Worm (Caenorhabditis elegans) whole organism, L1 larva: ENCODE results near the gene E02H1.6.
A peak's percentile ranks its signal among the peaks of the same experiment; 100 is the strongest.

Experiments
- C04F5.9 ChIP-seq: sonication (generic microtip); optimal IDR thresholded peaks from 2 replicates; lab custom pipeline; 2016; ENCODE audit warnings: missing genetic modification characterization, missing compliant biosample characterization
- C16A3.4 ChIP-seq: fragments of 150-350 bp; optimal IDR thresholded peaks from 2 replicates; lab custom pipeline; 2014; ENCODE audit warnings: missing biosample characterization, missing genetic modification characterization
- Y116A8C.19 ChIP-seq: sonication (generic microtip); optimal IDR thresholded peaks from 2 replicates; lab custom pipeline; 2016; ENCODE audit warnings: missing compliant biosample characterization, missing genetic modification characterization, borderline replicate concordance
- blmp-1 ChIP-seq: fragments of 150-350 bp; optimal IDR thresholded peaks from 2 replicates; lab custom pipeline; 2014; ENCODE audit warnings: missing biosample characterization, missing genetic modification characterization
- ceh-63 ChIP-seq: fragments of 200-800 bp; sonication (Bioruptor generic); optimal IDR thresholded peaks from 2 replicates; lab custom pipeline; 2018; ENCODE audit warnings: mild to moderate bottlenecking, missing genetic modification characterization, missing compliant biosample characterization
- ceh-8 ChIP-seq: fragments of 200-800 bp; sonication (Bioruptor generic); optimal IDR thresholded peaks from 2 replicates; lab custom pipeline; 2018; ENCODE audit warnings: mild to moderate bottlenecking, missing genetic modification characterization, moderate library complexity, missing compliant biosample characterization
- ceh-82 ChIP-seq, 3 experiments: fragments of 150-350 bp in 1 of 3; sonication (generic microtip) in 2 of 3; optimal IDR thresholded peaks; 2 replicates each; lab custom pipeline; 2014 to 2017; ENCODE audit warnings: missing biosample characterization in 3 of 3, missing genetic modification characterization in 3 of 3
- ceh-88 ChIP-seq: fragments of 200-800 bp; sonication (Bioruptor generic); IDR thresholded peaks from 2 replicates; pipeline ENCODE4 v1.3.6; 2022; ENCODE audit warnings: missing genetic modification characterization, missing compliant biosample characterization
- dpl-1 ChIP-seq, 3 experiments: fragments of 150-350 bp in 2 of 3; sonication (generic microtip) in 1 of 3; optimal IDR thresholded peaks; 2 replicates each; lab custom pipeline; 2014 to 2017; ENCODE audit warnings: missing biosample characterization in 3 of 3, missing genetic modification characterization in 3 of 3, missing genetic modification reagents in 3 of 3
- dsc-1 ChIP-seq: sonication (generic microtip); optimal IDR thresholded peaks from 2 replicates; lab custom pipeline; 2016; ENCODE audit warnings: mild to moderate bottlenecking, missing genetic modification characterization, missing compliant biosample characterization
- efl-1 ChIP-seq, 4 experiments: fragments of 150-350 bp; optimal IDR thresholded peaks in 3 of 4; peaks in 1 of 4; 1 replicate in 1 of 4; 2 replicates in 3 of 4; lab custom pipeline; 2014; ENCODE audit warnings: missing biosample characterization in 2 of 4, missing genetic modification characterization in 2 of 4, missing genetic modification reagents in 2 of 4
- efl-3 ChIP-seq: fragments of 200-800 bp; sonication (Bioruptor generic); optimal IDR thresholded peaks from 2 replicates; lab custom pipeline; 2018; ENCODE audit warnings: mild to moderate bottlenecking, missing genetic modification characterization, missing compliant biosample characterization
- elt-3 ChIP-seq, 6 experiments: fragments of 150-350 bp in 1 of 6; sonication (generic microtip); optimal IDR thresholded peaks; 2 replicates each; lab custom pipeline; 2017 to 2018; ENCODE audit warnings: missing biosample characterization in 6 of 6, missing genetic modification characterization in 6 of 6, inconsistent platforms in 1 of 6
- ets-5 ChIP-seq: fragments of 200-800 bp; sonication (Bioruptor generic); IDR thresholded peaks from 2 replicates; pipeline ENCODE4 v1.3.6; 2022; ENCODE audit warnings: missing genetic modification characterization, missing compliant biosample characterization
- fkh-10 ChIP-seq: sonication (generic microtip); optimal IDR thresholded peaks from 2 replicates; lab custom pipeline; 2017; ENCODE audit warnings: missing biosample characterization, missing genetic modification reagents, missing genetic modification characterization
- grh-1 ChIP-seq: fragments of 200-800 bp; sonication (Bioruptor generic); IDR thresholded peaks from 2 replicates; pipeline ENCODE4 v1.3.6; 2022; ENCODE audit warnings: missing genetic modification reagents, missing genetic modification characterization, missing compliant biosample characterization
- hlh-17 ChIP-seq: fragments of 200-800 bp; sonication (Bioruptor generic); optimal IDR thresholded peaks from 2 replicates; lab custom pipeline; 2018; ENCODE audit warnings: missing genetic modification characterization, mild to moderate bottlenecking, missing compliant biosample characterization, moderate library complexity, borderline replicate concordance
- irx-1 ChIP-seq: sonication (generic microtip); optimal IDR thresholded peaks from 2 replicates; lab custom pipeline; 2016; ENCODE audit warnings: missing genetic modification characterization, missing compliant biosample characterization
- isw-1 ChIP-seq: fragments of 200-800 bp; sonication (Bioruptor generic); IDR thresholded peaks from 2 replicates; pipeline ENCODE4 v1.3.6; 2022; ENCODE audit warnings: missing genetic modification characterization, missing compliant biosample characterization
- lin-14 ChIP-seq: fragments of 200-800 bp; sonication (Bioruptor generic); optimal IDR thresholded peaks from 2 replicates; lab custom pipeline; 2018; ENCODE audit warnings: mild to moderate bottlenecking, missing genetic modification characterization, moderate library complexity, missing compliant biosample characterization
- lin-15B ChIP-seq: fragments of 150-350 bp; sonication (generic microtip); optimal IDR thresholded peaks from 3 replicates; lab custom pipeline; 2014; ENCODE audit warnings: missing biosample characterization, missing genetic modification characterization
- lin-35 ChIP-seq, 2 experiments: fragments of 150-350 bp; optimal IDR thresholded peaks; 2 replicates each; lab custom pipeline; 2014; ENCODE audit warnings: missing biosample characterization in 2 of 2, missing genetic modification characterization in 2 of 2, missing genetic modification reagents in 2 of 2
- lsy-2 ChIP-seq, 2 experiments: fragments of 150-350 bp; optimal IDR thresholded peaks; 2 replicates each; lab custom pipeline; 2014; ENCODE audit warnings: missing biosample characterization in 2 of 2, missing genetic modification characterization in 2 of 2
- mab-9 ChIP-seq: fragments of 200-800 bp; sonication (Bioruptor generic); IDR thresholded peaks from 2 replicates; pipeline ENCODE4 v1.3.6; 2022; ENCODE audit warnings: missing genetic modification reagents, missing genetic modification characterization, missing compliant biosample characterization
- mdl-1 ChIP-seq, 2 experiments: fragments of 150-350 bp; optimal IDR thresholded peaks; 2 replicates each; lab custom pipeline; 2014 to 2017; ENCODE audit warnings: missing biosample characterization in 2 of 2, missing genetic modification characterization in 2 of 2, inconsistent platforms in 1 of 2
- mef-2 ChIP-seq: fragments of 150-350 bp; optimal IDR thresholded peaks from 2 replicates; lab custom pipeline; 2014; ENCODE audit warnings: missing biosample characterization, missing genetic modification characterization
- mep-1 ChIP-seq: fragments of 150-350 bp; optimal IDR thresholded peaks from 2 replicates; lab custom pipeline; 2014; ENCODE audit warnings: missing biosample characterization, missing genetic modification characterization
- nhr-11 ChIP-seq: fragments of 150-350 bp; optimal IDR thresholded peaks from 2 replicates; lab custom pipeline; 2014; ENCODE audit warnings: missing biosample characterization, missing genetic modification characterization
- nhr-12 ChIP-seq: sonication (generic microtip); optimal IDR thresholded peaks from 2 replicates; lab custom pipeline; 2017; ENCODE audit warnings: missing biosample characterization, missing genetic modification characterization
- nhr-20 ChIP-seq: sonication (generic microtip); optimal IDR thresholded peaks from 2 replicates; lab custom pipeline; 2016; ENCODE audit warnings: mild to moderate bottlenecking, missing genetic modification characterization, missing compliant biosample characterization
- nhr-237 ChIP-seq: fragments of 150-350 bp; optimal IDR thresholded peaks from 2 replicates; lab custom pipeline; 2014; ENCODE audit warnings: missing biosample characterization, missing genetic modification characterization
- nhr-28 ChIP-seq: fragments of 150-350 bp; optimal IDR thresholded peaks from 2 replicates; lab custom pipeline; 2014; ENCODE audit warnings: missing biosample characterization, missing genetic modification characterization
- nhr-71 ChIP-seq: sonication (generic microtip); optimal IDR thresholded peaks from 2 replicates; lab custom pipeline; 2016; ENCODE audit warnings: mild to moderate bottlenecking, missing genetic modification characterization, moderate library complexity, missing compliant biosample characterization
- nhr-76 ChIP-seq: sonication (generic microtip); optimal IDR thresholded peaks from 2 replicates; lab custom pipeline; 2017; ENCODE audit warnings: missing biosample characterization, missing genetic modification characterization
- nhr-77 ChIP-seq: fragments of 150-350 bp; optimal IDR thresholded peaks from 2 replicates; lab custom pipeline; 2014; ENCODE audit warnings: missing biosample characterization, missing genetic modification characterization
- nhr-84 ChIP-seq: sonication (generic microtip); optimal IDR thresholded peaks from 2 replicates; lab custom pipeline; 2017; ENCODE audit warnings: missing biosample characterization, missing genetic modification characterization
- nhr-85 ChIP-seq: sonication (generic microtip); peaks from one replicate; lab custom pipeline; 2016; ENCODE audit warnings: missing genetic modification characterization, inconsistent platforms, missing compliant biosample characterization
- pax-3 ChIP-seq: fragments of 200-800 bp; sonication (Bioruptor generic); optimal IDR thresholded peaks from 2 replicates; lab custom pipeline; 2018; ENCODE audit warnings: mild to moderate bottlenecking, missing genetic modification characterization, moderate library complexity, missing compliant biosample characterization
- rnt-1 ChIP-seq: sonication (generic microtip); optimal IDR thresholded peaks from 2 replicates; lab custom pipeline; 2016; ENCODE audit warnings: mild to moderate bottlenecking, missing genetic modification characterization, moderate library complexity, missing compliant biosample characterization
- snu-23 ChIP-seq: sonication (generic microtip); optimal IDR thresholded peaks from 2 replicates; lab custom pipeline; 2016; ENCODE audit warnings: missing genetic modification characterization, missing compliant biosample characterization
- sox-4 ChIP-seq: sonication (generic microtip); optimal IDR thresholded peaks from 2 replicates; lab custom pipeline; 2016; ENCODE audit warnings: missing genetic modification characterization, missing compliant biosample characterization
- sptf-1 ChIP-seq: fragments of 150-350 bp; optimal IDR thresholded peaks from 2 replicates; lab custom pipeline; 2014; ENCODE audit warnings: missing biosample characterization, missing genetic modification characterization
- swsn-7 ChIP-seq: sonication (generic microtip); optimal IDR thresholded peaks from 2 replicates; lab custom pipeline; 2016; ENCODE audit warnings: missing genetic modification characterization, missing compliant biosample characterization
- tbx-2 ChIP-seq: sonication (generic microtip); optimal IDR thresholded peaks from 2 replicates; lab custom pipeline; 2016; ENCODE audit warnings: missing genetic modification characterization, missing compliant biosample characterization
- tlp-1 ChIP-seq: fragments of 150-350 bp; optimal IDR thresholded peaks from 2 replicates; lab custom pipeline; 2014; ENCODE audit warnings: missing biosample characterization, missing genetic modification characterization
- unc-130 ChIP-seq: fragments of 150-350 bp; optimal IDR thresholded peaks from 2 replicates; lab custom pipeline; 2017; ENCODE audit warnings: missing biosample characterization, missing genetic modification characterization, inconsistent platforms
- unc-30 ChIP-seq: sonication (generic microtip); optimal IDR thresholded peaks from 2 replicates; lab custom pipeline; 2017; ENCODE audit warnings: missing biosample characterization, missing genetic modification characterization

The E02H1.6 gene

ce11 chrII:9559929-9560328 lies 36.6 kb upstream of the E02H1.6 start, which contains the start of gene F35H8.4:
Gene F35H8.4, minus strand, starts transcription at chrII:9560029.
- TF ChIP-seq efl-1 (optimal IDR thresholded peaks at IDR 0.05; lab: Kevin White, UChicago) (no peak), efl-1 (GFP tag; optimal IDR thresholded peaks at IDR 0.05 in 1 of 2; lab: Kevin White, UChicago) (peak in 1 of 2 experiments; percentile 55), dpl-1 (GFP tag; optimal IDR thresholded peaks at IDR 0.05; lab: Kevin White, UChicago) (no peak)

- no peak for TF ChIP-seq efl-1 (optimal IDR thresholded peaks at IDR 0.05; lab: Kevin White, UChicago)
- peak in 1 of 2 experiments; percentile 56 for TF ChIP-seq efl-1 (GFP tag; optimal IDR thresholded peaks at IDR 0.05 in 1 of 2; lab: Kevin White, UChicago)
- TF ChIP-seq dpl-1 (GFP tag; optimal IDR thresholded peaks at IDR 0.05; lab: Kevin White, UChicago): no peak
- TF ChIP-seq hlh-17 (GFP tag; lab: Kevin White, UChicago): no peak
- TF ChIP-seq snu-23: peak; percentile 60
- TF ChIP-seq tbx-2 (tag; lab: Kevin White, UChicago): peak; percentile 12
- no peak for TF ChIP-seq mef-2 (tag; lab: Kevin White, UChicago)
- no peak for TF ChIP-seq nhr-11 (tag; lab: Kevin White, UChicago)
- TF ChIP-seq Y116A8C.19 (tag; lab: Kevin White, UChicago): no peak
- peak; percentile 22 to 36 for TF ChIP-seq lsy-2 (tag; optimal IDR thresholded peaks at IDR 0.05; lab: Kevin White, UChicago)
- TF ChIP-seq nhr-237 (tag; lab: Kevin White, UChicago): no peak
- TF ChIP-seq lin-14 (GFP tag; lab: Kevin White, UChicago): peak; percentile 72
- TF ChIP-seq ceh-8: no peak
- no peak for TF ChIP-seq nhr-28 (tag; lab: Kevin White, UChicago)
- peak; percentile 73 for TF ChIP-seq grh-1
- no peak for TF ChIP-seq isw-1
- TF ChIP-seq mdl-1 (tag; optimal IDR thresholded peaks at IDR 0.05; lab: Kevin White, UChicago): no peak
- peak; percentile 15 for TF ChIP-seq blmp-1 (tag; lab: Kevin White, UChicago)
- no peak for TF ChIP-seq sptf-1 (tag; lab: Kevin White, UChicago)
- no peak for TF ChIP-seq fkh-10 (GFP tag; lab: Kevin White, UChicago)
- peak; percentile 69 for TF ChIP-seq nhr-20 (tag; lab: Kevin White, UChicago)
- peak in 1 of 2 experiments; percentile 36 for TF ChIP-seq lin-35 (GFP tag; optimal IDR thresholded peaks at IDR 0.05; lab: Kevin White, UChicago)
- TF ChIP-seq elt-3 (tag; optimal IDR thresholded peaks at IDR 0.05; lab: Kevin White, UChicago): peak in 2 of 6 experiments; percentile 9 to 34
- no peak for TF ChIP-seq C16A3.4 (tag; lab: Kevin White, UChicago)
- no peak for TF ChIP-seq ceh-82 (tag; optimal IDR thresholded peaks at IDR 0.05; lab: Kevin White, UChicago)
- TF ChIP-seq nhr-71: peak; percentile 47
- TF ChIP-seq nhr-85 (tag; lab: Kevin White, UChicago): peak; percentile 94
- peak; percentile 47 for TF ChIP-seq mep-1
- TF ChIP-seq nhr-84 (tag; lab: Kevin White, UChicago): no peak
- TF ChIP-seq nhr-77 (tag; lab: Kevin White, UChicago): no peak
Observed at ce11 chrII:9560895-9561294, 35.6 kb upstream of the E02H1.6 start.

ce11 chrII:9566045-9566444 lies 30.5 kb upstream of the E02H1.6 start:
- TF ChIP-seq mab-9 (GFP tag; lab: Robert Waterston, UW) (no peak), nhr-12 (tag; lab: Kevin White, UChicago) (no peak), efl-1 (optimal IDR thresholded peaks at IDR 0.05; lab: Kevin White, UChicago) (peak; percentile 21 to 28), efl-1 (GFP tag; optimal IDR thresholded peaks at IDR 0.05 in 1 of 2; lab: Kevin White, UChicago) (peak; percentile 4 to 95), C04F5.9 (tag; lab: Kevin White, UChicago) (no peak), nhr-20 (tag; lab: Kevin White, UChicago) (peak; percentile 46), elt-3 (tag; optimal IDR thresholded peaks at IDR 0.05; lab: Kevin White, UChicago) (peak in 1 of 6 experiments; percentile 17), efl-3 (GFP tag; lab: Kevin White, UChicago) (no peak), dpl-1 (GFP tag; optimal IDR thresholded peaks at IDR 0.05; lab: Kevin White, UChicago) (peak in 2 of 3 experiments; percentile 6 to 27), ceh-82 (tag; optimal IDR thresholded peaks at IDR 0.05; lab: Kevin White, UChicago) (peak in 1 of 3 experiments; percentile 12), unc-130 (tag; lab: Kevin White, UChicago) (peak; percentile 12), sox-4 (no peak), ets-5 (GFP tag; lab: Robert Waterston, UW) (no peak), snu-23 (peak; percentile 53), rnt-1 (peak; percentile 56), blmp-1 (tag; lab: Kevin White, UChicago) (no peak), ceh-88 (GFP tag; lab: Robert Waterston, UW) (no peak), unc-30 (tag; lab: Kevin White, UChicago) (no peak), pax-3 (tag; lab: Kevin White, UChicago) (no peak), C16A3.4 (tag; lab: Kevin White, UChicago) (peak; percentile 61), tlp-1 (tag; lab: Kevin White, UChicago) (no peak), dsc-1 (tag; lab: Kevin White, UChicago) (peak; percentile 23), ceh-63 (no peak), nhr-11 (tag; lab: Kevin White, UChicago) (no peak), lin-14 (GFP tag; lab: Kevin White, UChicago) (peak; percentile 50), mdl-1 (tag; optimal IDR thresholded peaks at IDR 0.05; lab: Kevin White, UChicago) (peak in 1 of 2 experiments; percentile 13), lin-15B (no peak), swsn-7 (tag; lab: Kevin White, UChicago) (peak; percentile 26), irx-1 (tag; lab: Kevin White, UChicago) (no peak), nhr-76 (tag; lab: Kevin White, UChicago) (no peak)
